Worm (Caenorhabditis elegans) whole organism, L4 larva: ENCODE results near the gene clec-153.
A peak's percentile ranks its signal among the peaks of the same experiment; 100 is the strongest.

ENCODE experiments used
- D1046.2 ChIP-seq: fragments of 200-800 bp; sonication (Bioruptor generic); IDR thresholded peaks from 2 replicates; pipeline ENCODE4 v1.3.6; 2022; ENCODE audit warnings: missing genetic modification characterization, missing compliant biosample characterization
- F10B5.3 ChIP-seq: sonication (generic microtip); optimal IDR thresholded peaks from 2 replicates; lab custom pipeline; 2016; ENCODE audit warnings: mild to moderate bottlenecking, missing genetic modification characterization, missing compliant biosample characterization
- F44E2.7 ChIP-seq: fragments of 200-800 bp; sonication (Bioruptor generic); IDR thresholded peaks from 2 replicates; pipeline ENCODE4 v2.1.2; 2022; ENCODE audit warnings: missing genetic modification characterization, missing compliant biosample characterization
- Y105C5A.15 ChIP-seq: fragments of 200-800 bp; sonication (Bioruptor generic); IDR thresholded peaks from 2 replicates; pipeline ENCODE4 v1.3.6; 2022; ENCODE audit warnings: missing genetic modification characterization, missing compliant biosample characterization
- Y48G9A.11 ChIP-seq: fragments of 200-800 bp; sonication (Bioruptor generic); IDR thresholded peaks from 2 replicates; pipeline ENCODE4 v1.3.6; 2022; ENCODE audit warnings: missing genetic modification reagents, missing genetic modification characterization, missing compliant biosample characterization
- ZK546.5 ChIP-seq, 2 experiments: sonication (generic microtip); optimal IDR thresholded peaks; 2 replicates each; lab custom pipeline; 2017; ENCODE audit warnings: missing biosample characterization in 2 of 2, missing genetic modification characterization in 2 of 2
- aha-1 ChIP-seq: fragments of 150-350 bp; peaks from one replicate; lab custom pipeline; 2014; ENCODE audit warnings: missing biosample characterization, missing genetic modification characterization
- aly-2 ChIP-seq: sonication (generic microtip); optimal IDR thresholded peaks from 2 replicates; lab custom pipeline; 2018; ENCODE audit warnings: missing biosample characterization, missing genetic modification characterization
- ama-1 ChIP-seq: fragments of 150-350 bp; optimal IDR thresholded peaks from 2 replicates; lab custom pipeline; 2014; ENCODE audit warnings: inconsistent platforms, mixed read lengths
- ces-1 ChIP-seq: fragments of 150-350 bp; sonication (generic microtip); optimal IDR thresholded peaks from 4 replicates; lab custom pipeline; 2014; ENCODE audit warnings: missing biosample characterization, missing genetic modification reagents, missing genetic modification characterization
- cey-2 ChIP-seq: sonication (generic microtip); optimal IDR thresholded peaks from 3 replicates; lab custom pipeline; 2017; ENCODE audit warnings: missing genetic modification characterization, mild to moderate bottlenecking, missing compliant biosample characterization, antibody characterized with exemption, borderline replicate concordance; ENCODE audit not compliant: insufficient read depth
- daf-16 ChIP-seq, 3 experiments: sonication (generic microtip); optimal IDR thresholded peaks; 2 replicates each; lab custom pipeline; 2016 to 2017; ENCODE audit warnings: missing genetic modification characterization in 3 of 3, missing genetic modification reagents in 3 of 3, mild to moderate bottlenecking in 2 of 3, missing compliant biosample characterization in 2 of 3, missing biosample characterization in 1 of 3, moderate library complexity in 1 of 3
- daf-19 ChIP-seq: fragments of 200-800 bp; sonication (Bioruptor generic); conservative IDR thresholded peaks from 2 replicates; pipeline ENCODE4 v1.3.6; 2022; ENCODE audit warnings: missing genetic modification characterization, missing compliant biosample characterization
- dmd-6 ChIP-seq: fragments of 200-800 bp; sonication (Bioruptor generic); IDR thresholded peaks from 2 replicates; pipeline ENCODE4 v1.3.6; 2022; ENCODE audit warnings: missing genetic modification reagents, missing genetic modification characterization, missing compliant biosample characterization
- dpl-1 ChIP-seq: fragments of 150-350 bp; optimal IDR thresholded peaks from 2 replicates; lab custom pipeline; 2014; ENCODE audit warnings: missing biosample characterization, missing genetic modification reagents, missing genetic modification characterization
- duxl-1 ChIP-seq: sonication (generic microtip); optimal IDR thresholded peaks from 2 replicates; lab custom pipeline; 2016; ENCODE audit warnings: mild to moderate bottlenecking, missing genetic modification characterization, moderate library complexity, missing compliant biosample characterization; ENCODE audit not compliant: poor library complexity
- dve-1 ChIP-seq: sonication (generic microtip); optimal IDR thresholded peaks from 2 replicates; lab custom pipeline; 2017; ENCODE audit warnings: antibody characterized with exemption, mild to moderate bottlenecking, missing genetic modification characterization, missing compliant biosample characterization; ENCODE audit not compliant: insufficient read depth
- egl-27 ChIP-seq: sonication (generic microtip); optimal IDR thresholded peaks from 3 replicates; lab custom pipeline; 2017; ENCODE audit warnings: missing biosample characterization, missing genetic modification reagents, missing genetic modification characterization
- fkh-10 ChIP-seq: fragments of 150-350 bp; optimal IDR thresholded peaks from 2 replicates; lab custom pipeline; 2014; ENCODE audit warnings: missing biosample characterization, missing genetic modification reagents, missing genetic modification characterization
- gei-8 ChIP-seq: fragments of 200-800 bp; sonication (Bioruptor generic); optimal IDR thresholded peaks from 2 replicates; lab custom pipeline; 2018; ENCODE audit warnings: mild to moderate bottlenecking, missing genetic modification characterization, missing compliant biosample characterization
- hif-1 ChIP-seq, 2 experiments: sonication (generic microtip); optimal IDR thresholded peaks; 2 replicates each; lab custom pipeline; 2016 to 2017; ENCODE audit warnings: missing compliant biosample characterization in 2 of 2, missing genetic modification characterization in 2 of 2, missing genetic modification reagents in 2 of 2, missing genotype in 2 of 2, mild to moderate bottlenecking in 1 of 2
- hlh-11 ChIP-seq: fragments of 200-800 bp; sonication (Bioruptor generic); optimal IDR thresholded peaks from 2 replicates; lab custom pipeline; 2018; ENCODE audit warnings: mild to moderate bottlenecking, missing genetic modification characterization, missing compliant biosample characterization
- jun-1 ChIP-seq: fragments of 150-350 bp; optimal IDR thresholded peaks from 2 replicates; lab custom pipeline; 2014; ENCODE audit warnings: missing biosample characterization, missing genetic modification reagents, missing genetic modification characterization
- lsy-2 ChIP-seq, 2 experiments: fragments of 150-350 bp in 1 of 2; sonication (generic microtip) in 1 of 2; optimal IDR thresholded peaks; 2 replicates each; lab custom pipeline; 2014 to 2017; ENCODE audit warnings: missing biosample characterization in 2 of 2, missing genetic modification characterization in 2 of 2
- mdt-29 ChIP-seq: fragments of 200-800 bp; sonication (Bioruptor generic); IDR thresholded peaks from 2 replicates; pipeline ENCODE4 v1.3.6; 2022; ENCODE audit warnings: missing genetic modification reagents, missing genetic modification characterization, missing compliant biosample characterization
- mes-2 ChIP-seq: sonication (generic microtip); optimal IDR thresholded peaks from 2 replicates; lab custom pipeline; 2016; ENCODE audit warnings: missing genotype, mild to moderate bottlenecking, missing genetic modification characterization, missing compliant biosample characterization; ENCODE audit not compliant: poor library complexity, severe bottlenecking
- mxl-3 ChIP-seq: fragments of 200-800 bp; sonication (Bioruptor generic); optimal IDR thresholded peaks from 2 replicates; lab custom pipeline; 2018; ENCODE audit warnings: mild to moderate bottlenecking, missing genetic modification characterization, missing compliant biosample characterization
- nhr-102 ChIP-seq: sonication (generic microtip); optimal IDR thresholded peaks from 2 replicates; lab custom pipeline; 2016; ENCODE audit warnings: mild to moderate bottlenecking, missing genetic modification characterization, moderate library complexity, missing compliant biosample characterization
- nhr-11 ChIP-seq: fragments of 150-350 bp; optimal IDR thresholded peaks from 2 replicates; lab custom pipeline; 2014; ENCODE audit warnings: missing biosample characterization, missing genetic modification characterization
- nhr-28 ChIP-seq: fragments of 150-350 bp; optimal IDR thresholded peaks from 2 replicates; lab custom pipeline; 2014; ENCODE audit warnings: missing biosample characterization, missing genetic modification characterization
- nhr-41 ChIP-seq: fragments of 200-800 bp; sonication (Bioruptor generic); IDR thresholded peaks from 2 replicates; pipeline ENCODE4 v1.3.6; 2022; ENCODE audit warnings: missing genetic modification reagents, missing genetic modification characterization, missing compliant biosample characterization
- nhr-42 ChIP-seq: fragments of 200-800 bp; sonication (Bioruptor generic); IDR thresholded peaks from 2 replicates; pipeline ENCODE4 v1.3.6; 2022; ENCODE audit warnings: missing genetic modification characterization, missing compliant biosample characterization
- pqm-1 ChIP-seq: sonication (generic microtip); optimal IDR thresholded peaks from 2 replicates; lab custom pipeline; 2017; ENCODE audit warnings: missing biosample characterization, missing genetic modification characterization
- rbr-2 ChIP-seq: sonication (generic microtip); optimal IDR thresholded peaks from 2 replicates; lab custom pipeline; 2016; ENCODE audit warnings: missing genotype, missing genetic modification characterization, missing compliant biosample characterization
- saeg-2 ChIP-seq: fragments of 200-800 bp; sonication (Bioruptor generic); IDR thresholded peaks from 2 replicates; pipeline ENCODE4 v1.3.6; 2022; ENCODE audit warnings: missing genetic modification reagents, missing genetic modification characterization, missing compliant biosample characterization
- set-16 ChIP-seq: fragments of 200-800 bp; sonication (Bioruptor generic); IDR thresholded peaks from 2 replicates; pipeline ENCODE4 v1.3.6; 2022; ENCODE audit warnings: missing genetic modification reagents, missing genetic modification characterization, missing compliant biosample characterization
- spr-3 ChIP-seq: fragments of 200-800 bp; sonication (Bioruptor generic); optimal IDR thresholded peaks from 2 replicates; lab custom pipeline; 2018; ENCODE audit warnings: mild to moderate bottlenecking, missing genetic modification characterization, missing compliant biosample characterization
- tag-97 ChIP-seq: fragments of 200-800 bp; sonication (Bioruptor generic); IDR thresholded peaks from 2 replicates; pipeline ENCODE4 v1.3.6; 2022; ENCODE audit warnings: missing genetic modification characterization, missing compliant biosample characterization
- unc-130 ChIP-seq: sonication (generic microtip); optimal IDR thresholded peaks from 2 replicates; lab custom pipeline; 2016; ENCODE audit warnings: missing genetic modification reagents, missing genetic modification characterization, missing compliant biosample characterization
- unc-62 ChIP-seq, 3 experiments: fragments of 150-350 bp in 1 of 3; sonication (generic microtip); optimal IDR thresholded peaks in 2 of 3; peaks in 1 of 3; 1 replicate in 1 of 3; 2 replicates in 2 of 3; lab custom pipeline; 2014 to 2017; ENCODE audit warnings: missing biosample characterization in 3 of 3, missing genetic modification characterization in 3 of 3, missing genetic modification reagents in 3 of 3, missing genotype in 1 of 3
- vab-7 ChIP-seq: fragments of 200-800 bp; sonication (Bioruptor generic); IDR thresholded peaks from 2 replicates; pipeline ENCODE4 v1.3.6; 2022; ENCODE audit warnings: missing genetic modification reagents, missing genetic modification characterization, missing compliant biosample characterization
- zfp-3 ChIP-seq: fragments of 200-800 bp; sonication (Bioruptor generic); conservative IDR thresholded peaks from 2 replicates; pipeline ENCODE4 v1.3.6; 2022; ENCODE audit warnings: missing genetic modification reagents, missing genetic modification characterization, missing compliant biosample characterization
- ztf-7 ChIP-seq: fragments of 150-350 bp; optimal IDR thresholded peaks from 2 replicates; lab custom pipeline; 2014; ENCODE audit warnings: missing biosample characterization, missing genetic modification characterization

Gene clec-153

ce11 chrIII:4671491-4671890, 36.4 kb downstream of the clec-153 start, which contains the start of gene T23F11.11:
TSS of gene T23F11.11 (minus strand) at chrIII:4671591.
- TF ChIP-seq gei-8 (no peak), pqm-1 (tag; lab: Kevin White, UChicago) (peak; percentile 5), fkh-10 (no peak)
- TF ChIP-seq, all 104 proteins: peak for 1

ce11 chrIII:4671949-4672348, 36.9 kb downstream of the clec-153 start, which contains the start of gene srg-13:
TSS of gene srg-13 (plus strand) at chrIII:4672249.
- TF ChIP-seq mxl-3 (no peak), D1046.2 (GFP tag; lab: Robert Waterston, UW) (no peak), nhr-41 (no peak), vab-7 (no peak), hlh-11 (no peak)

- no peak for TF ChIP-seq Y48G9A.11 (GFP tag; lab: Robert Waterston, UW)
- no peak for TF ChIP-seq ces-1 (GFP tag; lab: Kevin White, UChicago)
- no peak for TF ChIP-seq cey-2 (tag; lab: Kevin White, UChicago)
- no peak for TF ChIP-seq zfp-3 (GFP tag; lab: Robert Waterston, UW)
- TF ChIP-seq rbr-2 (tag; lab: Kevin White, UChicago), result no peak
- no peak for TF ChIP-seq dve-1 (tag; lab: Kevin White, UChicago)
- TF ChIP-seq dpl-1 (GFP tag; lab: Kevin White, UChicago), result no peak
- no peak for TF ChIP-seq nhr-42 (GFP tag; lab: Robert Waterston, UW)
- no peak for TF ChIP-seq ztf-7 (tag; lab: Kevin White, UChicago)
- no peak for TF ChIP-seq nhr-28 (tag; lab: Kevin White, UChicago)
- no peak for TF ChIP-seq F44E2.7
- TF ChIP-seq daf-19, result no peak
- TF ChIP-seq lsy-2 (tag; optimal IDR thresholded peaks at IDR 0.05; lab: Kevin White, UChicago), result no peak
- TF ChIP-seq ZK546.5 (tag; optimal IDR thresholded peaks at IDR 0.05; lab: Kevin White, UChicago), result no peak
- no peak for TF ChIP-seq mdt-29
- no peak for TF ChIP-seq mxl-3
- TF ChIP-seq aly-2, result no peak
- TF ChIP-seq egl-27 (tag; lab: Kevin White, UChicago), result no peak
- no peak for TF ChIP-seq F10B5.3
- TF ChIP-seq nhr-102 (tag; lab: Kevin White, UChicago), result no peak
Observed at ce11 chrIII:4677466-4677865, 42.4 kb downstream of the clec-153 start, which contains the start of gene srg-10. TSS of gene srg-10 (plus strand) at chrIII:4677766.

ce11 chrIII:4679963-4680484, 45.0 kb downstream of the clec-153 start, which contains the start of gene srg-11:
TSS of gene srg-11 (plus strand) at chrIII:4680013.
- TF ChIP-seq Y105C5A.15 (GFP tag; lab: Robert Waterston, UW) (no peak), saeg-2 (GFP tag; lab: Robert Waterston, UW) (no peak), aha-1 (tag; lab: Kevin White, UChicago) (peak; percentile 97), set-16 (GFP tag; lab: Robert Waterston, UW) (no peak), jun-1 (tag; lab: Kevin White, UChicago) (no peak)

DNA sequence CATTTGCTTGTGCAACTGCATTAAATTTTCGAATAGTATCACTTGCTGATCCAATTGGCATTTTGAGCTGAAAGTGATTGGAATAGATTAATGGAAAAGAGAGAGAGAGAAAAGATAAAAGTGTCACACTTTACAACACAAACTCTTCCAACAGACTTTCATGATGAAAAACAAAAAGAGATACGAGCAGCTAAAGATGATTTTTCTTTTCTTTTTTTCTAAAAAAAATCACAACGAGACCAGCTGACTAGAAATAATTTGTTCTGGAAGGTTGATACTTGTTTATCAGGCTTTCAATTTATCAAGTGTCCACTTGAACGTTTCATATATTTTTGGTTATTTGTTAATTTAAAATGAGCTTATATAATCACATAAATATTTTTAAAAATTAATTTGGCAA, 52.1 kb downstream of the clec-153 start:
- TF ChIP-seq mes-2 (tag; lab: Kevin White, UChicago) (no peak), Y105C5A.15 (GFP tag; lab: Robert Waterston, UW) (no peak), duxl-1 (tag; lab: Kevin White, UChicago) (no peak), daf-16 (GFP tag; optimal IDR thresholded peaks at IDR 0.05; lab: Kevin White, UChicago) (peak in 1 of 2 experiments; percentile 87), daf-16 (tag; optimal IDR thresholded peaks at IDR 0.05; lab: Kevin White, UChicago) (no peak), spr-3 (GFP tag; lab: Kevin White, UChicago) (no peak), ama-1 (lab: Kevin White, UChicago) (no peak), F10B5.3 (no peak), unc-130 (GFP tag; lab: Kevin White, UChicago) (no peak), dmd-6 (GFP tag; lab: Robert Waterston, UW) (no peak), tag-97 (GFP tag; lab: Robert Waterston, UW) (no peak), nhr-41 (no peak), hif-1 (tag; optimal IDR thresholded peaks at IDR 0.05; lab: Kevin White, UChicago) (peak in 1 of 2 experiments; percentile 15), nhr-11 (tag; lab: Kevin White, UChicago) (peak; percentile 50), unc-62 (GFP tag; optimal IDR thresholded peaks at IDR 0.05 in 1 of 2; lab: Kevin White, UChicago) (peak in 1 of 2 experiments; percentile 42), unc-62 (tag; optimal IDR thresholded peaks at IDR 0.05; lab: Kevin White, UChicago) (no peak), rbr-2 (tag; lab: Kevin White, UChicago) (no peak)
